Fruit fly (Drosophila melanogaster) Kc167 (cell line): ENCODE data around the gene CG7903.

ENCODE experiments used
- Myc ChIP-seq: fragments of >200 bp; optimal IDR thresholded peaks from 2 replicates; lab custom pipeline; 2017; ENCODE audit warnings: missing external identifiers
- Sin3A ChIP-seq: fragments of >200 bp; optimal IDR thresholded peaks from 2 replicates; lab custom pipeline; 2018; ENCODE audit warnings: missing external identifiers
- h ChIP-seq: fragments of >200 bp; optimal IDR thresholded peaks from 3 replicates; lab custom pipeline; 2018; ENCODE audit warnings: missing external identifiers
- insv ChIP-seq: fragments of >200 bp; optimal IDR thresholded peaks from 3 replicates; lab custom pipeline; 2018; ENCODE audit warnings: missing external identifiers
- psq ChIP-seq: fragments of >200 bp; optimal IDR thresholded peaks from 2 replicates; lab custom pipeline; 2017; ENCODE audit warnings: missing external identifiers
- ttk ChIP-seq: sonication (Bioruptor generic); optimal IDR thresholded peaks from 2 replicates; lab custom pipeline; 2017; ENCODE audit warnings: missing external identifiers

DNA sequence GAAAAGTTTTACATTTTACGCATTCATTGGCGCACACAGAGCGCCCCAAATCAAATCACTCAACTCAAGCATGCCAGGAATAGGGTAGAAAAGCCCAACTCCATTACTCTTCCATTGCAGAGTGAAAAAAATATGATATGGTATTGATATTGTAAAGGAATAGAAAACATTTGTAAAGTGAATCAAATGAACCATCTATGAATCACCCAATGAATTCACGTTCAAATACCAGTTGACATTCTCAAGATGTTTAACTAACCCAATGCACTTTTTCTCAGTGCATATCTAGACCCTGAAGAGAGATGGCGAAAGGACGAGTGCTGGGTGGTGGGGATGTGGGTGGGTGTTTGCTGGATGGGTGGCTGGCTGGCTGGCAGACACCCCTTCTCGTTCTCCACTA, 16.4 kb downstream of the CG7903 start:
- TF ChIP-seq Myc (no peak), insv (lab: Kevin White, UChicago) (no peak), psq (no peak), Sin3A (lab: Kevin White, UChicago) (no peak), h (lab: Kevin White, UChicago) (no peak), ttk (lab: Kevin White, UChicago) (no peak)
